Fruit fly (Drosophila melanogaster) whole organism, embryonic: Measurements from ENCODE around the gene RpL34b.
A peak's percentile ranks its signal among the peaks of the same experiment; 100 is the strongest.

ENCODE experiments used
- Atf-2 ChIP-seq: fragments of 200-800 bp; sonication (Bioruptor generic); optimal IDR thresholded peaks from 2 replicates; lab custom pipeline; 2016; ENCODE audit warnings: missing biosample characterization, missing genetic modification characterization
- B-H1 ChIP-seq: fragments of 200-800 bp; sonication (Bioruptor generic); IDR thresholded peaks from 3 replicates; pipeline ENCODE4 v1.3.6; 2022; ENCODE audit warnings: missing biosample characterization, missing genetic modification characterization
- CG11695 ChIP-seq: fragments of 200-800 bp; sonication (Bioruptor generic); IDR thresholded peaks from 3 replicates; pipeline ENCODE4 v1.3.6; 2022; ENCODE audit warnings: missing biosample characterization, missing genetic modification characterization
- CG12659 ChIP-seq: fragments of 200-800 bp; sonication (Bioruptor generic); optimal IDR thresholded peaks from 3 replicates; lab custom pipeline; 2017; ENCODE audit warnings: mild to moderate bottlenecking, missing biosample characterization, missing genetic modification reagents, missing genetic modification characterization
- CG12769 ChIP-seq: fragments of 200-800 bp; sonication (Bioruptor generic); optimal IDR thresholded peaks from 2 replicates; lab custom pipeline; 2019; ENCODE audit warnings: missing biosample characterization, mild to moderate bottlenecking, missing genetic modification characterization, moderate library complexity
- CG18262 ChIP-seq: fragments of 200-800 bp; optimal IDR thresholded peaks from 3 replicates; lab custom pipeline; 2019; ENCODE audit warnings: missing biosample characterization, mild to moderate bottlenecking, missing genetic modification characterization, moderate library complexity
- CG18599 ChIP-seq: fragments of 200-800 bp; sonication (Bioruptor generic); optimal IDR thresholded peaks from 3 replicates; lab custom pipeline; 2017; ENCODE audit warnings: missing biosample characterization, missing genetic modification characterization, mild to moderate bottlenecking, moderate library complexity, missing genetic modification reagents
- CG2120 ChIP-seq: fragments of 200-800 bp; sonication (Bioruptor generic); optimal IDR thresholded peaks from 3 replicates; lab custom pipeline; 2016; ENCODE audit warnings: missing biosample characterization, missing genetic modification characterization
- CG2678 ChIP-seq: fragments of 200-800 bp; sonication (Bioruptor generic); optimal IDR thresholded peaks from 3 replicates; lab custom pipeline; 2019; ENCODE audit warnings: missing biosample characterization, mild to moderate bottlenecking, missing genetic modification characterization, moderate library complexity
- CG2712 ChIP-seq: fragments of 200-800 bp; optimal IDR thresholded peaks from 3 replicates; lab custom pipeline; 2019; ENCODE audit warnings: missing biosample characterization, mild to moderate bottlenecking, missing genetic modification characterization, moderate library complexity
- CG2889 ChIP-seq: fragments of 200-800 bp; sonication (Bioruptor generic); IDR thresholded peaks from 3 replicates; pipeline ENCODE4 v1.3.6; 2022; ENCODE audit warnings: missing biosample characterization, missing genetic modification characterization
- CG30020 ChIP-seq: fragments of 200-800 bp; optimal IDR thresholded peaks from 2 replicates; lab custom pipeline; 2019; ENCODE audit warnings: missing biosample characterization, mild to moderate bottlenecking, missing genetic modification characterization, moderate library complexity
- CG32532 ChIP-seq: fragments of 200-800 bp; sonication (Bioruptor generic); IDR thresholded peaks from 2 replicates; pipeline ENCODE4 v1.3.6; 2022; ENCODE audit warnings: missing biosample characterization, missing genetic modification characterization
- CG32767 ChIP-seq: fragments of 200-800 bp; sonication (Bioruptor generic); IDR thresholded peaks from 2 replicates; pipeline ENCODE4 v1.3.6; 2022; ENCODE audit warnings: missing biosample characterization, missing genetic modification characterization
- CG4424 ChIP-seq: fragments of 200-800 bp; sonication (Bioruptor generic); optimal IDR thresholded peaks from 3 replicates; lab custom pipeline; 2016; ENCODE audit warnings: missing biosample characterization, missing genetic modification characterization
- CG4820 ChIP-seq: fragments of 200-800 bp; sonication (Bioruptor generic); optimal IDR thresholded peaks from 3 replicates; lab custom pipeline; 2016; ENCODE audit warnings: missing biosample characterization, missing genetic modification characterization
- CG7556 ChIP-seq: fragments of 200-800 bp; sonication (Bioruptor generic); optimal IDR thresholded peaks from 2 replicates; lab custom pipeline; 2017; ENCODE audit warnings: missing biosample characterization, mild to moderate bottlenecking, missing genetic modification characterization
- CG7839 ChIP-seq: fragments of 200-800 bp; sonication (Bioruptor generic); optimal IDR thresholded peaks from 3 replicates; lab custom pipeline; 2018; ENCODE audit warnings: missing biosample characterization, mild to moderate bottlenecking, missing genetic modification characterization, moderate library complexity
- E2f1 ChIP-seq: fragments of 200-800 bp; sonication (Bioruptor generic); IDR thresholded peaks from 2 replicates; pipeline ENCODE4 v1.3.6; 2022; ENCODE audit warnings: missing biosample characterization, missing genetic modification characterization
- Eip74EF ChIP-seq, 2 experiments: fragments of 200-800 bp in 1 of 2; fragments of >200 bp in 1 of 2; sonication (Bioruptor generic) in 1 of 2; optimal IDR thresholded peaks; 2 replicates each; lab custom pipeline; 2017 to 2019; ENCODE audit warnings: missing biosample characterization in 2 of 2, missing genetic modification characterization in 2 of 2, mild to moderate bottlenecking in 1 of 2, moderate library complexity in 1 of 2
- Hmr ChIP-seq: fragments of 200-800 bp; sonication (Bioruptor generic); optimal IDR thresholded peaks from 3 replicates; lab custom pipeline; 2017; ENCODE audit warnings: mild to moderate bottlenecking, missing biosample characterization, missing genetic modification reagents, missing genetic modification characterization
- Hr39 ChIP-seq: fragments of >200 bp; optimal IDR thresholded peaks from 2 replicates; lab custom pipeline; 2017
- Hr51 ChIP-seq, 2 experiments: fragments of 200-800 bp; sonication (Bioruptor generic); optimal IDR thresholded peaks; 2 replicates in 1 of 2; 3 replicates in 1 of 2; lab custom pipeline; 2016 to 2018; ENCODE audit warnings: missing biosample characterization in 2 of 2, missing genetic modification characterization in 2 of 2, mild to moderate bottlenecking in 1 of 2, moderate library complexity in 1 of 2
- MESR4 ChIP-seq: fragments of 200-800 bp; sonication (Bioruptor generic); optimal IDR thresholded peaks from 2 replicates; lab custom pipeline; 2018; ENCODE audit warnings: missing biosample characterization, mild to moderate bottlenecking, missing genetic modification characterization, moderate library complexity
- Meics ChIP-seq: fragments of 200-800 bp; sonication (Bioruptor generic); optimal IDR thresholded peaks from 2 replicates; lab custom pipeline; 2017; ENCODE audit warnings: missing biosample characterization, mild to moderate bottlenecking, missing genetic modification characterization
- Mrtf ChIP-seq: fragments of 200-800 bp; sonication (Bioruptor generic); IDR thresholded peaks from 3 replicates; pipeline ENCODE4 v1.3.6; 2022; ENCODE audit warnings: missing biosample characterization, missing genetic modification characterization
- NfI ChIP-seq: fragments of 200-800 bp; sonication (Bioruptor generic); optimal IDR thresholded peaks from 3 replicates; lab custom pipeline; 2018; ENCODE audit warnings: missing biosample characterization, mild to moderate bottlenecking, missing genetic modification characterization, moderate library complexity
- Opbp ChIP-seq: fragments of 200-800 bp; sonication (Bioruptor generic); IDR thresholded peaks from 3 replicates; pipeline ENCODE4 v1.3.6; 2022; ENCODE audit warnings: missing biosample characterization, missing genetic modification characterization; ENCODE audit not compliant: partially characterized antibody
- Optix ChIP-seq: fragments of 200-800 bp; sonication (Bioruptor generic); IDR thresholded peaks from 3 replicates; pipeline ENCODE4 v1.3.6; 2022; ENCODE audit warnings: missing biosample characterization, missing genetic modification characterization
- Trl ChIP-seq, 3 experiments: fragments of >200 bp in 2 of 3; fragments of 200-800 bp in 1 of 3; sonication (Bioruptor generic) in 1 of 3; optimal IDR thresholded peaks; 2 replicates in 1 of 3; 3 replicates in 2 of 3; lab custom pipeline; 2016 to 2017; ENCODE audit warnings: missing biosample characterization in 1 of 3, missing genetic modification characterization in 1 of 3
- ac ChIP-seq: fragments of 200-800 bp; sonication (Bioruptor generic); optimal IDR thresholded peaks from 3 replicates; lab custom pipeline; 2017; ENCODE audit warnings: missing biosample characterization, mild to moderate bottlenecking, missing genetic modification characterization
- al ChIP-seq: fragments of 200-800 bp; sonication (Bioruptor generic); IDR thresholded peaks from 2 replicates; pipeline ENCODE4 v1.3.6; 2022; ENCODE audit warnings: missing biosample characterization, missing genetic modification characterization
- ap ChIP-seq: fragments of 200-800 bp; sonication (Bioruptor generic); IDR thresholded peaks from 2 replicates; pipeline ENCODE4 v1.3.6; 2022; ENCODE audit warnings: missing biosample characterization, missing genetic modification characterization
- az2 ChIP-seq: fragments of 200-800 bp; sonication (Bioruptor generic); optimal IDR thresholded peaks from 3 replicates; lab custom pipeline; 2016; ENCODE audit warnings: missing biosample characterization, missing genetic modification characterization
- btn ChIP-seq: fragments of 200-800 bp; sonication (Bioruptor generic); optimal IDR thresholded peaks from 2 replicates; lab custom pipeline; 2016; ENCODE audit warnings: missing biosample characterization, missing genetic modification characterization
- chif ChIP-seq, 2 experiments: fragments of 200-800 bp; sonication (Bioruptor generic); optimal IDR thresholded peaks; 3 replicates each; lab custom pipeline; 2016; ENCODE audit warnings: missing biosample characterization in 2 of 2, missing genetic modification characterization in 2 of 2
- dmrt11E ChIP-seq: fragments of 200-800 bp; sonication (Bioruptor generic); optimal IDR thresholded peaks from 3 replicates; lab custom pipeline; 2018; ENCODE audit warnings: missing biosample characterization, mild to moderate bottlenecking, missing genetic modification characterization, moderate library complexity
- emc ChIP-seq: fragments of 200-800 bp; sonication (Bioruptor generic); optimal IDR thresholded peaks from 2 replicates; lab custom pipeline; 2016; ENCODE audit warnings: missing biosample characterization, missing genetic modification characterization
- gsb ChIP-seq: fragments of 200-800 bp; sonication (Bioruptor generic); IDR thresholded peaks from 2 replicates; pipeline ENCODE4 v1.3.6; 2022; ENCODE audit warnings: missing biosample characterization, missing genetic modification characterization
- kah ChIP-seq: fragments of 200-800 bp; sonication (Bioruptor generic); optimal IDR thresholded peaks from 2 replicates; lab custom pipeline; 2018; ENCODE audit warnings: missing biosample characterization, mild to moderate bottlenecking, missing genetic modification characterization
- lbe ChIP-seq: fragments of 200-800 bp; sonication (Bioruptor generic); optimal IDR thresholded peaks from 2 replicates; lab custom pipeline; 2016; ENCODE audit warnings: missing biosample characterization, mild to moderate bottlenecking, missing genetic modification characterization
- pnt ChIP-seq: fragments of 200-800 bp; sonication (Bioruptor generic); optimal IDR thresholded peaks from 3 replicates; lab custom pipeline; 2016; ENCODE audit warnings: missing biosample characterization, missing genetic modification characterization
- scrt ChIP-seq: fragments of 200-800 bp; sonication (Bioruptor generic); optimal IDR thresholded peaks from 2 replicates; lab custom pipeline; 2018; ENCODE audit warnings: missing biosample characterization, mild to moderate bottlenecking, missing genetic modification characterization, moderate library complexity
- slbo ChIP-seq: fragments of 200-800 bp; sonication (Bioruptor generic); IDR thresholded peaks from 2 replicates; pipeline ENCODE4 v1.3.6; 2022; ENCODE audit warnings: missing biosample characterization, missing genetic modification characterization
- stc ChIP-seq: fragments of 200-800 bp; sonication (Bioruptor generic); IDR thresholded peaks from 2 replicates; pipeline ENCODE4 v1.3.6; 2022; ENCODE audit warnings: missing biosample characterization, missing genetic modification characterization
- stwl ChIP-seq: fragments of 200-800 bp; sonication (Bioruptor generic); optimal IDR thresholded peaks from 3 replicates; lab custom pipeline; 2018; ENCODE audit warnings: missing biosample characterization, mild to moderate bottlenecking, missing genetic modification characterization, moderate library complexity
- tap ChIP-seq: fragments of 200-800 bp; optimal IDR thresholded peaks from 3 replicates; lab custom pipeline; 2019; ENCODE audit warnings: missing biosample characterization, mild to moderate bottlenecking, missing genetic modification characterization, moderate library complexity
- tx ChIP-seq: fragments of 200-800 bp; sonication (Bioruptor generic); optimal IDR thresholded peaks from 2 replicates; lab custom pipeline; 2016; ENCODE audit warnings: missing biosample characterization, missing genetic modification characterization

Gene RpL34b

DNA sequence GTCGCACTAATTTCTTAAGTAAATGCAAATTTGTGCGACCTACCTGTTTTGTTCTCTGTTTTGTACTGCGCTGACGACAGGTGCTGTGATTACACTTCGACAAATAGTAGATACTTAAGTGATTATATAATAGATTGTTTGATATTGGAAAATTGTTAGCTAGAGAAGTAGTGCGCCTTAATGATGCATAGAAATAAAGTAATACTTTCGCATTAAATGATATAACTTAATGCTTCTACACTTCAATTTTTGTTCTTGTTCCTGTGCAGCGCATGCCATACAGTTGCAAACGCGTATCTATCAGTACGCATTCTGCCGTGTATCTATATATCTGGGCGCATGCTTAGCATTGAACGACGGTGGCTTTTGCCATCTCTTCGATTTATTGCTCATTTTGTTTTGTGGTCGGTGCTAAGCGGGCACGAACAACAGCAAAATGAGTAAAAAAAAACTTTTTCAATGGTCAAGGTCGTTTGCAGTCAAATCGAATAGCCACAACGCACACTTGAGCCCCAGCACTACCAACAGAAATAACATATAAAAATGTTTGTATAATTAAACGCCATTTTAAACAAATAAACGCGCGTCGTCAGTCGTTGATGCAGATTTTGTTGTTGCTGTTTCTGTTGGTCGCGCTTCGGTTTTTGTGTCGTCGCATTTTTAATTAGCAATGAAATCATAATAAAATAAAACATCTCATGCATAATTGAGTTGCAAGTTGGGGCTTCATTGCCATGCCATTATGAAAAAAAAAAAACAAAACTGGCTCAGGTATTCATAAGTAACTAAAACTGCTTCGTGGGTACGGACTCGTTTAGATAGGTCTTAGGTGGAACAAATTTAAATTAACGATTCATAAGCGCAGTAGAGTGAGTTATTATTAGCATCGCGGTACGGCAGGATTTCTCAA is 29.6 kb upstream of the RpL34b start (continued):
- TF ChIP-seq Eip74EF (GFP tag; optimal IDR thresholded peaks at IDR 0.05; lab: Kevin White, UChicago) (no peak), CG2889 (GFP tag; lab: Robert Waterston, UW) (no peak), ac (GFP tag; lab: Kevin White, UChicago) (no peak), Meics (GFP tag; lab: Kevin White, UChicago) (peak; percentile 55), CG18599 (GFP tag; lab: Kevin White, UChicago) (peak; percentile 50), CG7556 (GFP tag; lab: Kevin White, UChicago) (peak; percentile 36), CG30020 (tag; lab: Kevin White, UChicago) (no peak), Hmr (GFP tag; lab: Kevin White, UChicago) (peak; percentile 63), emc (no peak), btn (GFP tag; lab: Kevin White, UChicago) (no peak), Opbp (no peak), slbo (GFP tag; lab: Robert Waterston, UW) (peak; percentile 48; the same call in 1 of the 2 replicates), pnt (GFP tag; lab: Kevin White, UChicago) (no peak), B-H1 (GFP tag; lab: Robert Waterston, UW) (no peak), Hr51 (GFP tag; optimal IDR thresholded peaks at IDR 0.05; lab: Kevin White, UChicago) (peak in 1 of 2 experiments; percentile 60), lbe (GFP tag; lab: Kevin White, UChicago) (no peak), CG12769 (peak; percentile 79), CG18262 (tag; lab: Kevin White, UChicago) (peak; percentile 15), Mrtf (GFP tag; lab: Robert Waterston, UW) (0 out of 3 replicates have a peak, but pooled peaks have one; percentile 31), CG2712 (peak; percentile 27), CG4424 (GFP tag; lab: Kevin White, UChicago) (no peak), CG12659 (peak; percentile 36), chif (GFP tag; optimal IDR thresholded peaks at IDR 0.05; lab: Kevin White, UChicago) (no peak), Trl (optimal IDR thresholded peaks at IDR 0.05; lab: Kevin White, UChicago) (no peak), Trl (GFP tag; optimal IDR thresholded peaks at IDR 0.05; lab: Kevin White, UChicago) (no peak), Optix (GFP tag; lab: Robert Waterston, UW) (no peak), dmrt11E (no peak), CG7839 (peak; percentile 61), tx (GFP tag; lab: Kevin White, UChicago) (peak; percentile 7), stc (GFP tag; lab: Robert Waterston, UW) (0 out of 2 replicates have a peak, but pooled peaks have one; percentile 37), tap (peak; percentile 45), az2 (GFP tag; lab: Kevin White, UChicago) (no peak), Atf-2 (peak; percentile 6), stwl (no peak), gsb (GFP tag; lab: Robert Waterston, UW) (no peak), Hr39 (lab: Kevin White, UChicago) (no peak), CG32767 (GFP tag; lab: Robert Waterston, UW) (no peak), ap (GFP tag; lab: Robert Waterston, UW) (no peak), CG11695 (0 out of 3 replicates have a peak, but pooled peaks have one; percentile 50), CG2678 (tag; lab: Kevin White, UChicago) (peak; percentile 65), CG4820 (GFP tag; lab: Kevin White, UChicago) (no peak), scrt (GFP tag; lab: Kevin White, UChicago) (peak; percentile 32), al (GFP tag; lab: Robert Waterston, UW) (peak; percentile 43; the same call in 1 of the 2 replicates), CG32532 (GFP tag; lab: Robert Waterston, UW) (peak; percentile 56; the same call in 1 of the 2 replicates), CG2120 (GFP tag; lab: Kevin White, UChicago) (peak; percentile 63), MESR4 (no peak), NfI (GFP tag; lab: Kevin White, UChicago) (peak; percentile 50), E2f1 (GFP tag; lab: Robert Waterston, UW) (0 out of 2 replicates have a peak, but pooled peaks have one; percentile 20), kah (GFP tag; lab: Kevin White, UChicago) (no peak)
